Fruit fly (Drosophila melanogaster): ENCODE measurements around the gene CG13810.

DNA sequence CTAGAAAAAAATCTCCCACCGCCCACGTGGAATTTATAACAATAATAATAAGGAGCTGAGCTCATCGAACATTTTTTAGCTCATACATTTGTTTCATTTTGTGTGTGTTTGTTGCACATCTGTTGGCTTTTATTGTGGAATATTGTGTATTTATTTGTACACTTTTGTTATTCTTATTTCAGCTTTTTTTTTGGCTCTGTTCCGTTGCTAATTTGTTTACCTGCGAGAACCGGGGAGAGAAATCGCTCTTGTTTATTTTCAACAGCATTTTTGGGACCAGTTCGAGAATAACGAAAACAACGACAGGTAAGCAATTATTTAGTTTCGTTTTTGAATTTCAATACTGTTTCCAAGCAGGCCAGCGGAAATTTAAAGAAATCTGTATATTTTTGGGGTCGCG is 38.0 kb upstream of the CG13810 start:
- TF ChIP-seq insv (optimal IDR thresholded peaks at IDR 0.05) (no peak), h (optimal IDR thresholded peaks at IDR 0.05) (no peak), psq (optimal IDR thresholded peaks at IDR 0.05) (no peak), ttk (optimal IDR thresholded peaks at IDR 0.05) (no peak)

Measured in Kc167 (cell line).